Worm (Caenorhabditis elegans): ENCODE data around the gene cfim-2.

- TF ChIP-seq elt-4 (tag; optimal IDR thresholded peaks at IDR 0.05) (no peak), nfya-1 (tag; optimal IDR thresholded peaks at IDR 0.05) (no peak), ets-4 (tag; optimal IDR thresholded peaks at IDR 0.05) (no peak), ceh-31 (tag; optimal IDR thresholded peaks at IDR 0.05) (no peak), fkh-10 (GFP tag; optimal IDR thresholded peaks at IDR 0.05) (no peak)
Observed at ce11 chrIV:8881181-8881580, 44.9 kb upstream of the cfim-2 start, which contains the start of gene C09G9.8.
